Worm (Caenorhabditis elegans) whole organism, midembryonic: ENCODE results near the gene Y43F8C.17.

Experiments used
- T22C8.4 ChIP-seq: fragments of 200-800 bp; sonication (Bioruptor generic); IDR thresholded peaks from 2 replicates; pipeline ENCODE4 v1.3.6; 2022; ENCODE audit warnings: missing genetic modification characterization, missing compliant biosample characterization
- cog-1 ChIP-seq: sonication (generic microtip); optimal IDR thresholded peaks from 2 replicates; lab custom pipeline; 2016; ENCODE audit warnings: missing genetic modification characterization, missing compliant biosample characterization
- flt-1 ChIP-seq: fragments of 200-800 bp; sonication (Bioruptor generic); IDR thresholded peaks from 2 replicates; pipeline ENCODE4 v1.3.6; 2022; ENCODE audit warnings: missing genetic modification characterization, missing compliant biosample characterization
- klf-2 ChIP-seq: fragments of 200-800 bp; sonication (Bioruptor generic); conservative IDR thresholded peaks from 2 replicates; pipeline ENCODE4 v1.3.6; 2022; ENCODE audit warnings: missing genetic modification reagents, missing genetic modification characterization, missing compliant biosample characterization
- med-1 ChIP-seq: sonication (generic microtip); optimal IDR thresholded peaks from 2 replicates; lab custom pipeline; 2017; ENCODE audit warnings: missing genetic modification characterization, mild to moderate bottlenecking, missing compliant biosample characterization, antibody characterized with exemption, missing genetic modification reagents; ENCODE audit not compliant: insufficient read depth
- ref-1 ChIP-seq: fragments of 200-800 bp; sonication (Bioruptor generic); conservative IDR thresholded peaks from 2 replicates; pipeline ENCODE4 v1.3.6; 2022; ENCODE audit warnings: missing genetic modification reagents, missing genetic modification characterization, missing compliant biosample characterization
- tab-1 ChIP-seq: fragments of 200-800 bp; sonication (Bioruptor generic); IDR thresholded peaks from 2 replicates; pipeline ENCODE4 v1.3.6; 2022; ENCODE audit warnings: missing genetic modification characterization, missing compliant biosample characterization
- ztf-23 ChIP-seq: fragments of 200-800 bp; sonication (Bioruptor generic); IDR thresholded peaks from 2 replicates; pipeline ENCODE4 v1.3.6; 2022; ENCODE audit warnings: missing genetic modification reagents, missing genetic modification characterization, missing compliant biosample characterization
- ztf-29 ChIP-seq: fragments of 200-800 bp; sonication (Bioruptor generic); IDR thresholded peaks from 2 replicates; pipeline ENCODE4 v1.3.6; 2022; ENCODE audit warnings: missing genetic modification reagents, missing genetic modification characterization, missing compliant biosample characterization

- TF ChIP-seq T22C8.4 (GFP tag; lab: Robert Waterston, UW): peak; percentile 55
- no peak for TF ChIP-seq ref-1 (GFP tag; lab: Robert Waterston, UW)
- no peak for TF ChIP-seq med-1 (GFP tag; lab: Kevin White, UChicago)
- no peak for TF ChIP-seq flt-1 (GFP tag; lab: Robert Waterston, UW)
- no peak for TF ChIP-seq cog-1 (tag; lab: Kevin White, UChicago)
- TF ChIP-seq ztf-29: no peak
- no peak for TF ChIP-seq tab-1
- no peak for TF ChIP-seq ztf-23
- TF ChIP-seq klf-2 (GFP tag; lab: Robert Waterston, UW): no peak
Observed at ce11 chrV:19691954-19692353, 24.0 kb upstream of the Y43F8C.17 start.
